Fruit fly (Drosophila melanogaster) whole organism, adult: Measurements from ENCODE around the gene mtsh.

Source experiments
- CG12768 ChIP-seq: fragments of 200-800 bp; sonication (Bioruptor generic); optimal IDR thresholded peaks from 2 replicates; lab custom pipeline; 2017; ENCODE audit warnings: missing biosample characterization, missing genetic modification characterization, mild to moderate bottlenecking, moderate library complexity, missing genetic modification reagents
- CG7045 ChIP-seq: fragments of 200-800 bp; sonication (Bioruptor generic); optimal IDR thresholded peaks from 2 replicates; lab custom pipeline; 2017; ENCODE audit warnings: missing biosample characterization, mild to moderate bottlenecking, missing genetic modification characterization
- Clk ChIP-seq: fragments of 200-800 bp; sonication (Bioruptor generic); optimal IDR thresholded peaks from 2 replicates; lab custom pipeline; 2017; ENCODE audit warnings: missing biosample characterization, missing genetic modification characterization
- Crg-1 ChIP-seq: fragments of 200-800 bp; sonication (Bioruptor generic); optimal IDR thresholded peaks from 2 replicates; lab custom pipeline; 2016; ENCODE audit warnings: missing biosample characterization, missing genetic modification characterization
- Hr96 ChIP-seq: fragments of 200-800 bp; sonication (Bioruptor generic); optimal IDR thresholded peaks from 2 replicates; lab custom pipeline; 2016; ENCODE audit warnings: missing biosample characterization, missing genetic modification characterization
- Mnt ChIP-seq: fragments of 200-800 bp; sonication (Bioruptor generic); optimal IDR thresholded peaks from 2 replicates; lab custom pipeline; 2016; ENCODE audit warnings: missing biosample characterization, mild to moderate bottlenecking, missing genetic modification characterization
- cic ChIP-seq: fragments of 200-800 bp; sonication (Bioruptor generic); optimal IDR thresholded peaks from 2 replicates; lab custom pipeline; 2017; ENCODE audit warnings: missing biosample characterization, mild to moderate bottlenecking, missing genetic modification characterization, moderate library complexity
- cnc ChIP-seq, 2 experiments: fragments of >200 bp; optimal IDR thresholded peaks; 2 replicates each; lab custom pipeline; 2017
- kay ChIP-seq: fragments of 200-800 bp; sonication (Bioruptor generic); peaks from one replicate; lab custom pipeline; 2016; ENCODE audit warnings: missing biosample characterization, missing genetic modification characterization, borderline replicate concordance
- ovo ChIP-seq: fragments of 200-800 bp; sonication (Bioruptor generic); optimal IDR thresholded peaks from 2 replicates; lab custom pipeline; 2016; ENCODE audit warnings: missing biosample characterization, missing genetic modification characterization
- pad ChIP-seq: fragments of 200-800 bp; sonication (Bioruptor generic); optimal IDR thresholded peaks from 3 replicates; lab custom pipeline; 2017; ENCODE audit warnings: missing biosample characterization, missing genetic modification characterization, mild to moderate bottlenecking, moderate library complexity, missing genetic modification reagents

DNA sequence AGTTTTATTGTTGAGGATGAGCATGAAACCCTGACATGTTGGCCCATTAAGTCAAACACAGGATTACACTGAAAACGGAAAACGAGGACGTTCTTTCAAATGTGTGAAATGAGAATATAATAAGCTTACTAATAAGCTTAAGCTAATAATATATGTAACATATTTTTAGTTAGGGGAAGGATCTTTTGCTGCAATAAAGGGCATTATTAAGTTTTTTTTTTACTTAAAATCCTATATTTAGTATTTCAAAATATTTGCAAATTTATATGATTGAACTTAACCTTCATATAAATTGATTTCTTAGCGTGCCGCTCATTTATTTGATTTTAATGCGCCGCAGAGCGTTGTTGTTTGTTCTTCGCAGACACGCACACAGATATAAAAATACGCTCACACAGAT is 13.5 kb upstream of the mtsh start:
- TF ChIP-seq Hr96 (GFP tag; lab: Kevin White, UChicago) (no peak), CG12768 (GFP tag; lab: Kevin White, UChicago) (no peak), cnc (optimal IDR thresholded peaks at IDR 0.05; lab: Kevin White, UChicago) (no peak), Mnt (no peak), ovo (GFP tag; lab: Kevin White, UChicago) (no peak), pad (no peak), kay (GFP tag; lab: Kevin White, UChicago) (no peak), CG7045 (GFP tag; lab: Kevin White, UChicago) (no peak), Crg-1 (GFP tag; lab: Kevin White, UChicago) (no peak), cic (GFP tag; lab: Kevin White, UChicago) (no peak), Clk (no peak)
